Fruit fly (Drosophila melanogaster) whole organism, adult: ENCODE data around the gene CG15545.

Experiments used
- Clk ChIP-seq: fragments of 200-800 bp; sonication (Bioruptor generic); optimal IDR thresholded peaks from 2 replicates; lab custom pipeline; 2017; ENCODE audit warnings: missing biosample characterization, missing genetic modification characterization
- tj ChIP-seq: fragments of 200-800 bp; sonication (Bioruptor generic); optimal IDR thresholded peaks from 3 replicates; lab custom pipeline; 2017; ENCODE audit warnings: missing biosample characterization, mild to moderate bottlenecking, missing genetic modification characterization, moderate library complexity

The CG15545 gene

dm6 chr3R:30821968-30822449, 50.1 kb downstream of the CG15545 start:
- peak; percentile 96 for TF ChIP-seq tj (GFP tag; lab: Kevin White, UChicago)
- TF ChIP-seq Clk (GFP tag; lab: Kevin White, UChicago), result no peak
